Worm (Caenorhabditis elegans) whole organism, L2 larva: ENCODE results near the gene eftu-2.

Source experiments
- ZK546.5 ChIP-seq: sonication (generic microtip); optimal IDR thresholded peaks from 2 replicates; lab custom pipeline; 2017; ENCODE audit warnings: missing biosample characterization, missing genetic modification characterization
- alr-1 ChIP-seq: fragments of 150-350 bp; optimal IDR thresholded peaks from 2 replicates; lab custom pipeline; 2014; ENCODE audit warnings: missing biosample characterization, missing genetic modification characterization
- ceh-16 ChIP-seq: fragments of 150-350 bp; optimal IDR thresholded peaks from 2 replicates; lab custom pipeline; 2014; ENCODE audit warnings: missing biosample characterization, missing genetic modification characterization
- mdl-1 ChIP-seq, 2 experiments: fragments of 150-350 bp in 1 of 2; sonication (generic microtip) in 1 of 2; optimal IDR thresholded peaks; 2 replicates each; lab custom pipeline; 2017; ENCODE audit warnings: missing biosample characterization in 2 of 2, missing genetic modification characterization in 2 of 2
- nhr-11 ChIP-seq: fragments of 150-350 bp; optimal IDR thresholded peaks from 2 replicates; lab custom pipeline; 2014; ENCODE audit warnings: missing biosample characterization, missing genetic modification characterization
- nhr-77 ChIP-seq: fragments of 150-350 bp; optimal IDR thresholded peaks from 2 replicates; lab custom pipeline; 2014; ENCODE audit warnings: missing biosample characterization, missing genetic modification characterization
- skn-1 ChIP-seq: sonication (generic microtip); optimal IDR thresholded peaks from 2 replicates; lab custom pipeline; 2017; ENCODE audit warnings: missing biosample characterization, missing genetic modification characterization
- snpc-4 ChIP-seq: fragments of 150-350 bp; optimal IDR thresholded peaks from 2 replicates; lab custom pipeline; 2014; ENCODE audit warnings: missing biosample characterization, missing genetic modification characterization
- unc-62 ChIP-seq: fragments of 150-350 bp; optimal IDR thresholded peaks from 2 replicates; lab custom pipeline; 2014; ENCODE audit warnings: missing biosample characterization, missing genetic modification reagents, missing genetic modification characterization
- ztf-1 ChIP-seq: fragments of 200-800 bp; sonication (Bioruptor generic); conservative IDR thresholded peaks from 2 replicates; pipeline ENCODE4 v1.3.6; 2022; ENCODE audit warnings: missing genetic modification characterization, missing compliant biosample characterization
- ztf-4 ChIP-seq: fragments of 150-350 bp; optimal IDR thresholded peaks from 2 replicates; lab custom pipeline; 2014; ENCODE audit warnings: missing biosample characterization, missing genetic modification characterization

- no peak for TF ChIP-seq nhr-77 (tag; lab: Kevin White, UChicago)
- TF ChIP-seq mdl-1 (tag; optimal IDR thresholded peaks at IDR 0.05; lab: Kevin White, UChicago): no peak
- TF ChIP-seq ztf-4 (tag; lab: Kevin White, UChicago): no peak
- TF ChIP-seq unc-62: no peak
- no peak for TF ChIP-seq ZK546.5 (tag; lab: Kevin White, UChicago)
- TF ChIP-seq ceh-16 (tag; lab: Kevin White, UChicago): no peak
- TF ChIP-seq nhr-11 (tag; lab: Kevin White, UChicago): no peak
- TF ChIP-seq skn-1 (tag; lab: Kevin White, UChicago): no peak
- TF ChIP-seq alr-1 (tag; lab: Kevin White, UChicago): no peak
- no peak for TF ChIP-seq snpc-4
- no peak for TF ChIP-seq ztf-1 (GFP tag; lab: Robert Waterston, UW)
Observed at ce11 chrIII:5975005-5975730, 34.2 kb upstream of the eftu-2 start, which contains the start of gene mlp-1.
